Fruit fly (Drosophila melanogaster) whole organism, embryonic: Measurements from ENCODE around the gene drn.
A peak's percentile ranks its signal among the peaks of the same experiment; 100 is the strongest.

Experiments
- CG10209 ChIP-seq: fragments of 200-800 bp; sonication (Bioruptor generic); optimal IDR thresholded peaks from 3 replicates; lab custom pipeline; 2017; ENCODE audit warnings: missing biosample characterization, mild to moderate bottlenecking, missing genetic modification characterization, missing genetic modification reagents
- CG10654 ChIP-seq: fragments of 200-800 bp; sonication (Bioruptor generic); optimal IDR thresholded peaks from 2 replicates; lab custom pipeline; 2016; ENCODE audit warnings: missing biosample characterization, missing genetic modification characterization
- CG1233 ChIP-seq: fragments of 200-800 bp; sonication (Bioruptor generic); optimal IDR thresholded peaks from 4 replicates; lab custom pipeline; 2018; ENCODE audit warnings: missing biosample characterization, mild to moderate bottlenecking, missing genetic modification characterization
- CG12942 ChIP-seq: fragments of 200-800 bp; sonication (Bioruptor generic); optimal IDR thresholded peaks from 3 replicates; lab custom pipeline; 2016; ENCODE audit warnings: missing biosample characterization, missing genetic modification characterization
- CG13424 ChIP-seq: fragments of 200-800 bp; sonication (Bioruptor generic); optimal IDR thresholded peaks from 2 replicates; lab custom pipeline; 2019; ENCODE audit warnings: missing biosample characterization, mild to moderate bottlenecking, missing genetic modification characterization, moderate library complexity
- CG13775 ChIP-seq: fragments of 200-800 bp; sonication (Bioruptor generic); optimal IDR thresholded peaks from 3 replicates; lab custom pipeline; 2017; ENCODE audit warnings: missing biosample characterization, mild to moderate bottlenecking, missing genetic modification characterization
- CG15696 ChIP-seq: fragments of 200-800 bp; sonication (Bioruptor generic); optimal IDR thresholded peaks from 2 replicates; lab custom pipeline; 2019; ENCODE audit warnings: missing biosample characterization, mild to moderate bottlenecking, missing genetic modification characterization, moderate library complexity
- CG1602 ChIP-seq: fragments of 200-800 bp; sonication (Bioruptor generic); optimal IDR thresholded peaks from 3 replicates; lab custom pipeline; 2016; ENCODE audit warnings: missing biosample characterization, missing genetic modification characterization
- CG1647 ChIP-seq: fragments of 200-800 bp; sonication (Bioruptor generic); optimal IDR thresholded peaks from 3 replicates; lab custom pipeline; 2016; ENCODE audit warnings: missing biosample characterization, missing genetic modification characterization
- CG17568 ChIP-seq: fragments of 200-800 bp; sonication (Bioruptor generic); optimal IDR thresholded peaks from 2 replicates; lab custom pipeline; 2018; ENCODE audit warnings: missing biosample characterization, mild to moderate bottlenecking, missing genetic modification characterization, moderate library complexity
- CG18476 ChIP-seq: fragments of 200-800 bp; sonication (Bioruptor generic); optimal IDR thresholded peaks from 2 replicates; lab custom pipeline; 2016; ENCODE audit warnings: missing biosample characterization, mild to moderate bottlenecking, missing genetic modification characterization
- CG18619 ChIP-seq: fragments of 200-800 bp; sonication (Bioruptor generic); optimal IDR thresholded peaks from 3 replicates; lab custom pipeline; 2017; ENCODE audit warnings: missing biosample characterization, mild to moderate bottlenecking, missing genetic modification characterization
- CG2712 ChIP-seq: fragments of 200-800 bp; optimal IDR thresholded peaks from 3 replicates; lab custom pipeline; 2019; ENCODE audit warnings: missing biosample characterization, mild to moderate bottlenecking, missing genetic modification characterization, moderate library complexity
- CG32532 ChIP-seq: fragments of 200-800 bp; sonication (Bioruptor generic); IDR thresholded peaks from 2 replicates; pipeline ENCODE4 v1.3.6; 2022; ENCODE audit warnings: missing biosample characterization, missing genetic modification characterization
- CG32767 ChIP-seq: fragments of 200-800 bp; sonication (Bioruptor generic); IDR thresholded peaks from 2 replicates; pipeline ENCODE4 v1.3.6; 2022; ENCODE audit warnings: missing biosample characterization, missing genetic modification characterization
- CG34422 ChIP-seq: fragments of 200-800 bp; sonication (Bioruptor generic); IDR thresholded peaks from 3 replicates; pipeline ENCODE4 v1.3.6; 2022; ENCODE audit warnings: missing biosample characterization, missing genetic modification characterization
- CG4360 ChIP-seq: fragments of 200-800 bp; sonication (Bioruptor generic); IDR thresholded peaks from 2 replicates; pipeline ENCODE4 v1.3.6; 2022; ENCODE audit warnings: missing biosample characterization, missing genetic modification characterization
- CG4730 ChIP-seq: fragments of 200-800 bp; sonication (Bioruptor generic); IDR thresholded peaks from 2 replicates; pipeline ENCODE4 v1.3.6; 2022; ENCODE audit warnings: missing biosample characterization, missing genetic modification characterization
- CG5953 ChIP-seq: fragments of 200-800 bp; sonication (Bioruptor generic); IDR thresholded peaks from 2 replicates; pipeline ENCODE4 v1.3.6; 2022; ENCODE audit warnings: missing biosample characterization, missing genetic modification characterization
- CG6689 ChIP-seq: fragments of 200-800 bp; sonication (Bioruptor generic); IDR thresholded peaks from 2 replicates; pipeline ENCODE4 v1.3.6; 2022; ENCODE audit warnings: missing biosample characterization, missing genetic modification characterization
- CG7745 ChIP-seq: fragments of 200-800 bp; sonication (Bioruptor generic); optimal IDR thresholded peaks from 2 replicates; lab custom pipeline; 2018; ENCODE audit warnings: missing biosample characterization, mild to moderate bottlenecking, missing genetic modification characterization, moderate library complexity
- CG8089 ChIP-seq: fragments of 200-800 bp; sonication (Bioruptor generic); optimal IDR thresholded peaks from 3 replicates; lab custom pipeline; 2016; ENCODE audit warnings: missing biosample characterization, missing genetic modification characterization
- CG9437 ChIP-seq: fragments of 200-800 bp; sonication (Bioruptor generic); optimal IDR thresholded peaks from 2 replicates; lab custom pipeline; 2018; ENCODE audit warnings: missing biosample characterization, mild to moderate bottlenecking, missing genetic modification characterization
- Camta ChIP-seq: fragments of 200-800 bp; sonication (Bioruptor generic); optimal IDR thresholded peaks from 2 replicates; lab custom pipeline; 2016; ENCODE audit warnings: missing biosample characterization, missing genetic modification characterization
- D ChIP-seq, 2 experiments: fragments of 200-800 bp in 1 of 2; fragments of >200 bp in 1 of 2; sonication (Bioruptor generic) in 1 of 2; optimal IDR thresholded peaks; 2 replicates in 1 of 2; 3 replicates in 1 of 2; lab custom pipeline; 2017; ENCODE audit warnings: mild to moderate bottlenecking in 1 of 2, missing biosample characterization in 1 of 2, missing genetic modification characterization in 1 of 2, missing genetic modification reagents in 1 of 2
- Dad ChIP-seq: fragments of 200-800 bp; sonication (Bioruptor generic); optimal IDR thresholded peaks from 3 replicates; lab custom pipeline; 2016; ENCODE audit warnings: missing biosample characterization, missing genetic modification characterization
- Deaf1 ChIP-seq: fragments of 200-800 bp; optimal IDR thresholded peaks from 3 replicates; lab custom pipeline; 2019; ENCODE audit warnings: missing biosample characterization, mild to moderate bottlenecking, missing genetic modification characterization, moderate library complexity
- Drgx ChIP-seq: fragments of 200-800 bp; sonication (Bioruptor generic); IDR thresholded peaks from 2 replicates; pipeline ENCODE4 v1.3.6; 2022; ENCODE audit warnings: missing biosample characterization, missing genetic modification characterization
- HLH3B ChIP-seq: fragments of 200-800 bp; sonication (Bioruptor generic); IDR thresholded peaks from 2 replicates; pipeline ENCODE4 v1.3.6; 2022; ENCODE audit warnings: missing biosample characterization, missing genetic modification characterization
- HLH4C ChIP-seq: fragments of 200-800 bp; sonication (Bioruptor generic); IDR thresholded peaks from 3 replicates; pipeline ENCODE4 v1.3.6; 2022; ENCODE audit warnings: missing biosample characterization, missing genetic modification characterization; ENCODE audit not compliant: partially characterized antibody
- Max ChIP-seq: fragments of 200-800 bp; sonication (Bioruptor generic); optimal IDR thresholded peaks from 2 replicates; lab custom pipeline; 2016; ENCODE audit warnings: missing biosample characterization, mild to moderate bottlenecking, missing genetic modification characterization
- Mes4 ChIP-seq: fragments of 200-800 bp; sonication (Bioruptor generic); optimal IDR thresholded peaks from 2 replicates; lab custom pipeline; 2016; ENCODE audit warnings: missing biosample characterization, missing genetic modification characterization
- Optix ChIP-seq: fragments of 200-800 bp; sonication (Bioruptor generic); IDR thresholded peaks from 3 replicates; pipeline ENCODE4 v1.3.6; 2022; ENCODE audit warnings: missing biosample characterization, missing genetic modification characterization
- PHDP ChIP-seq: fragments of 200-800 bp; sonication (Bioruptor generic); optimal IDR thresholded peaks from 3 replicates; lab custom pipeline; 2018; ENCODE audit warnings: missing biosample characterization, mild to moderate bottlenecking, missing genetic modification characterization, moderate library complexity
- Pdp1 ChIP-seq, 2 experiments: fragments of 200-800 bp; sonication (Bioruptor generic); optimal IDR thresholded peaks; 3 replicates each; lab custom pipeline; 2016; ENCODE audit warnings: missing biosample characterization in 2 of 2, missing genetic modification characterization in 2 of 2, mild to moderate bottlenecking in 1 of 2, moderate library complexity in 1 of 2
- Rx ChIP-seq: fragments of 200-800 bp; sonication (Bioruptor generic); IDR thresholded peaks from 2 replicates; pipeline ENCODE4 v1.3.6; 2022; ENCODE audit warnings: missing biosample characterization, missing genetic modification characterization
- Scr ChIP-seq: fragments of 200-800 bp; sonication (Bioruptor generic); IDR thresholded peaks from 2 replicates; pipeline ENCODE4 v1.3.6; 2022; ENCODE audit warnings: missing biosample characterization, missing genetic modification characterization; ENCODE audit not compliant: partially characterized antibody
- Sox102F ChIP-seq: fragments of 200-800 bp; sonication (Bioruptor generic); optimal IDR thresholded peaks from 2 replicates; lab custom pipeline; 2018; ENCODE audit warnings: missing biosample characterization, mild to moderate bottlenecking, missing genetic modification characterization, moderate library complexity
- bcd ChIP-seq: fragments of 200-800 bp; sonication (Bioruptor generic); optimal IDR thresholded peaks from 2 replicates; lab custom pipeline; 2017; ENCODE audit warnings: missing biosample characterization, mild to moderate bottlenecking, missing genetic modification characterization
- danr ChIP-seq: fragments of 200-800 bp; sonication (Bioruptor generic); IDR thresholded peaks from 2 replicates; pipeline ENCODE4 v1.3.6; 2022; ENCODE audit warnings: missing biosample characterization, missing genetic modification characterization
- gce ChIP-seq: fragments of 200-800 bp; sonication (Bioruptor generic); IDR thresholded peaks from 3 replicates; pipeline ENCODE4 v1.3.6; 2022; ENCODE audit warnings: missing biosample characterization, missing genetic modification characterization
- gsb-n ChIP-seq: fragments of 200-800 bp; sonication (Bioruptor generic); optimal IDR thresholded peaks from 3 replicates; lab custom pipeline; 2018; ENCODE audit warnings: missing biosample characterization, mild to moderate bottlenecking, missing genetic modification characterization
- hbn ChIP-seq: fragments of 200-800 bp; sonication (Bioruptor generic); IDR thresholded peaks from 2 replicates; pipeline ENCODE4 v1.3.6; 2022; ENCODE audit warnings: missing biosample characterization, missing genetic modification characterization; ENCODE audit not compliant: partially characterized antibody
- jing ChIP-seq: fragments of 200-800 bp; sonication (Bioruptor generic); optimal IDR thresholded peaks from 2 replicates; lab custom pipeline; 2018; ENCODE audit warnings: missing biosample characterization, mild to moderate bottlenecking, missing genetic modification characterization
- lbe ChIP-seq: fragments of 200-800 bp; sonication (Bioruptor generic); optimal IDR thresholded peaks from 2 replicates; lab custom pipeline; 2016; ENCODE audit warnings: missing biosample characterization, mild to moderate bottlenecking, missing genetic modification characterization
- nmo ChIP-seq: fragments of 200-800 bp; sonication (Bioruptor generic); optimal IDR thresholded peaks from 2 replicates; lab custom pipeline; 2018; ENCODE audit warnings: missing biosample characterization, mild to moderate bottlenecking, missing genetic modification characterization, moderate library complexity
- prd ChIP-seq, 3 experiments: fragments of >200 bp in 2 of 3; fragments of 200-800 bp in 1 of 3; sonication (Bioruptor generic) in 1 of 3; optimal IDR thresholded peaks in 2 of 3; IDR thresholded peaks in 1 of 3; 2 replicates in 2 of 3; 3 replicates in 1 of 3; pipeline versions ENCODE4 v1.3.6 to Lab custom; 2017 to 2022; ENCODE audit warnings: missing biosample characterization in 1 of 3, missing genetic modification characterization in 1 of 3
- sens-2 ChIP-seq: fragments of 200-800 bp; sonication (Bioruptor generic); IDR thresholded peaks from 2 replicates; pipeline ENCODE4 v1.3.6; 2022; ENCODE audit warnings: missing biosample characterization, missing genetic modification characterization
- vnd ChIP-seq: fragments of 200-800 bp; sonication (Bioruptor generic); IDR thresholded peaks from 3 replicates; pipeline ENCODE4 v1.3.6; 2022; ENCODE audit warnings: missing biosample characterization, missing genetic modification characterization; ENCODE audit not compliant: partially characterized antibody
- wdn ChIP-seq: fragments of 200-800 bp; sonication (Bioruptor generic); IDR thresholded peaks from 2 replicates; pipeline ENCODE4 v1.3.6; 2022; ENCODE audit warnings: missing biosample characterization, missing genetic modification characterization

drn gene

DNA sequence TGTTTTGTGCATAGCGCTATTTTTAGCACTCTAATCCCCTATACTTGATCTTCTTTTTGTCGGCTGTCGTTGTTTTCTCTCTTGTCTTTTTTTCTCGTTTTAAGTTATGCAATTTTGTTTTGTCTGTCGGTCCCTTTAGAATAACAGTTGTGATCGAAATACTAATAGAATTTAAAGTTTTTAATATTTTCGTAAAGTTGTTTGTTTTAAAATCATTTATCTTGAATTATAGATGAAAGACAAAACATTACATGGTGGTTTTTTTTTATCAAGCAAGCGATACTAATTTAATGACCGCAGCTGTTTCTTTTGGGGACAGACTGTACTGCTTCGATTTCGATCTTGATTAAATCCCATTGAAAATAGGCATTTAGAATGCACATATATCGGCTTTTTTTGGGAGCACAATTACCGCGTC, 4.8 kb downstream of the drn start (continued):
- TF ChIP-seq CG10209 (peak; percentile 24), CG32532 (peak; percentile 44; the same call in 1 of the 2 replicates), Scr (GFP tag; lab: Robert Waterston, UW) (no peak), CG15696 (tag; lab: Kevin White, UChicago) (no peak), nmo (GFP tag; lab: Kevin White, UChicago) (peak; percentile 61), gce (GFP tag; lab: Robert Waterston, UW) (no peak), gsb-n (tag; lab: Kevin White, UChicago) (peak; percentile 25), Pdp1 (GFP tag; optimal IDR thresholded peaks at IDR 0.05; lab: Kevin White, UChicago) (peak in 1 of 2 experiments; percentile 82), lbe (GFP tag; lab: Kevin White, UChicago) (no peak), CG4360 (GFP tag; lab: Robert Waterston, UW) (no peak), Mes4 (GFP tag; lab: Kevin White, UChicago) (peak; percentile 13), D (optimal IDR thresholded peaks at IDR 0.05; lab: Kevin White, UChicago) (no peak), D (GFP tag; optimal IDR thresholded peaks at IDR 0.05; lab: Kevin White, UChicago) (peak; percentile 50), CG34422 (GFP tag; lab: Robert Waterston, UW) (peak; percentile 33; the same call in 2 of the 3 replicates), Max (GFP tag; lab: Kevin White, UChicago) (no peak), Deaf1 (tag; lab: Kevin White, UChicago) (no peak), HLH3B (GFP tag; lab: Robert Waterston, UW) (peak; percentile 52), wdn (GFP tag; lab: Robert Waterston, UW) (no peak), CG9437 (GFP tag; lab: Kevin White, UChicago) (peak; percentile 47), CG8089 (GFP tag; lab: Kevin White, UChicago) (peak; percentile 25), CG1233 (GFP tag; lab: Kevin White, UChicago) (peak; percentile 7), Camta (peak; percentile 42), CG18619 (GFP tag; lab: Kevin White, UChicago) (peak; percentile 30), CG6689 (GFP tag; lab: Robert Waterston, UW) (no peak), CG32767 (GFP tag; lab: Robert Waterston, UW) (no peak), CG1647 (no peak), hbn (GFP tag; lab: Robert Waterston, UW) (no peak), PHDP (peak; percentile 57), prd (optimal IDR thresholded peaks at IDR 0.05; lab: Kevin White, UChicago) (no peak), prd (GFP tag; IDR thresholded peaks at IDR 0.05; lab: Robert Waterston, UW) (0 out of 3 replicates have a peak, but pooled peaks have one; percentile 30), CG17568 (GFP tag; lab: Kevin White, UChicago) (peak; percentile 12), vnd (GFP tag; lab: Robert Waterston, UW) (no peak), HLH4C (GFP tag; lab: Robert Waterston, UW) (no peak), CG4730 (GFP tag; lab: Robert Waterston, UW) (no peak), CG13424 (tag; lab: Kevin White, UChicago) (peak; percentile 58), Dad (GFP tag; lab: Kevin White, UChicago) (no peak), CG12942 (GFP tag; lab: Kevin White, UChicago) (no peak), CG1602 (GFP tag; lab: Kevin White, UChicago) (no peak), CG18476 (GFP tag; lab: Kevin White, UChicago) (no peak), CG7745 (no peak), CG2712 (peak; percentile 42), CG10654 (GFP tag; lab: Kevin White, UChicago) (no peak), Drgx (peak; percentile 54), Rx (no peak), danr (GFP tag; lab: Robert Waterston, UW) (no peak), jing (GFP tag; lab: Kevin White, UChicago) (no peak), Optix (GFP tag; lab: Robert Waterston, UW) (no peak), sens-2 (GFP tag; lab: Robert Waterston, UW) (no peak), CG5953 (GFP tag; lab: Robert Waterston, UW) (no peak), Sox102F (GFP tag; lab: Kevin White, UChicago) (peak; percentile 61), bcd (GFP tag; lab: Kevin White, UChicago) (peak; percentile 13), CG13775 (peak; percentile 35)
